Fruit fly (Drosophila melanogaster) whole organism, embryonic: ENCODE measurements around the gene lgs.

Source experiments
- Aef1 ChIP-seq: fragments of 200-800 bp; sonication (Bioruptor generic); IDR thresholded peaks from 3 replicates; pipeline ENCODE4 v1.3.6; 2022; ENCODE audit warnings: missing biosample characterization, missing genetic modification characterization
- Atf3 ChIP-seq: fragments of 200-800 bp; sonication (Bioruptor generic); optimal IDR thresholded peaks from 3 replicates; lab custom pipeline; 2016; ENCODE audit warnings: missing biosample characterization, missing genetic modification characterization
- Bgb ChIP-seq: fragments of 200-800 bp; sonication (Bioruptor generic); IDR thresholded peaks from 2 replicates; pipeline ENCODE4 v1.3.6; 2022; ENCODE audit warnings: missing biosample characterization, missing genetic modification characterization; ENCODE audit not compliant: partially characterized antibody
- CG10209 ChIP-seq: fragments of 200-800 bp; sonication (Bioruptor generic); optimal IDR thresholded peaks from 3 replicates; lab custom pipeline; 2017; ENCODE audit warnings: missing biosample characterization, mild to moderate bottlenecking, missing genetic modification characterization, missing genetic modification reagents
- CG10543 ChIP-seq: fragments of 200-800 bp; sonication (Bioruptor generic); optimal IDR thresholded peaks from 3 replicates; lab custom pipeline; 2017; ENCODE audit warnings: missing biosample characterization, mild to moderate bottlenecking, missing genetic modification characterization, moderate library complexity
- CG12219 ChIP-seq: fragments of 200-800 bp; sonication (Bioruptor generic); optimal IDR thresholded peaks from 3 replicates; lab custom pipeline; 2018; ENCODE audit warnings: missing biosample characterization, mild to moderate bottlenecking, missing genetic modification characterization
- CG1233 ChIP-seq: fragments of 200-800 bp; sonication (Bioruptor generic); optimal IDR thresholded peaks from 4 replicates; lab custom pipeline; 2018; ENCODE audit warnings: missing biosample characterization, mild to moderate bottlenecking, missing genetic modification characterization
- CG12744 ChIP-seq: fragments of 200-800 bp; sonication (Bioruptor generic); optimal IDR thresholded peaks from 2 replicates; lab custom pipeline; 2016; ENCODE audit warnings: missing biosample characterization, missing genetic modification characterization
- CG13287 ChIP-seq: fragments of 200-800 bp; sonication (Bioruptor generic); IDR thresholded peaks from 2 replicates; pipeline ENCODE4 v1.3.6; 2022; ENCODE audit warnings: missing biosample characterization, missing genetic modification characterization; ENCODE audit not compliant: partially characterized antibody
- CG14441 ChIP-seq: fragments of 200-800 bp; sonication (Bioruptor generic); IDR thresholded peaks from 2 replicates; pipeline ENCODE4 v1.3.6; 2022; ENCODE audit warnings: missing biosample characterization, missing genetic modification characterization
- CG17361 ChIP-seq: fragments of 200-800 bp; sonication (Bioruptor generic); IDR thresholded peaks from 3 replicates; pipeline ENCODE4 v1.3.6; 2022; ENCODE audit warnings: missing biosample characterization, missing genetic modification characterization
- CG17568 ChIP-seq: fragments of 200-800 bp; sonication (Bioruptor generic); optimal IDR thresholded peaks from 2 replicates; lab custom pipeline; 2018; ENCODE audit warnings: missing biosample characterization, mild to moderate bottlenecking, missing genetic modification characterization, moderate library complexity
- CG18619 ChIP-seq: fragments of 200-800 bp; sonication (Bioruptor generic); optimal IDR thresholded peaks from 3 replicates; lab custom pipeline; 2017; ENCODE audit warnings: missing biosample characterization, mild to moderate bottlenecking, missing genetic modification characterization
- CG2678 ChIP-seq: fragments of 200-800 bp; sonication (Bioruptor generic); optimal IDR thresholded peaks from 3 replicates; lab custom pipeline; 2019; ENCODE audit warnings: missing biosample characterization, mild to moderate bottlenecking, missing genetic modification characterization, moderate library complexity
- CG32772 ChIP-seq: fragments of 200-800 bp; sonication (Bioruptor generic); IDR thresholded peaks from 2 replicates; pipeline ENCODE4 v1.3.6; 2022; ENCODE audit warnings: missing biosample characterization, missing genetic modification characterization
- CG43689 ChIP-seq: fragments of 200-800 bp; sonication (Bioruptor generic); IDR thresholded peaks from 2 replicates; pipeline ENCODE4 v1.3.6; 2022; ENCODE audit warnings: missing biosample characterization, missing genetic modification characterization
- CG4820 ChIP-seq: fragments of 200-800 bp; sonication (Bioruptor generic); optimal IDR thresholded peaks from 3 replicates; lab custom pipeline; 2016; ENCODE audit warnings: missing biosample characterization, missing genetic modification characterization
- CG6175 ChIP-seq: fragments of 200-800 bp; sonication (Bioruptor generic); IDR thresholded peaks from 3 replicates; pipeline ENCODE4 v1.3.6; 2022; ENCODE audit warnings: missing biosample characterization, missing genetic modification characterization
- CG7271 ChIP-seq: fragments of 200-800 bp; sonication (Bioruptor generic); optimal IDR thresholded peaks from 2 replicates; lab custom pipeline; 2018; ENCODE audit warnings: missing biosample characterization, mild to moderate bottlenecking, missing genetic modification characterization, moderate library complexity
- CG7745 ChIP-seq: fragments of 200-800 bp; sonication (Bioruptor generic); optimal IDR thresholded peaks from 2 replicates; lab custom pipeline; 2018; ENCODE audit warnings: missing biosample characterization, mild to moderate bottlenecking, missing genetic modification characterization, moderate library complexity
- CG8281 ChIP-seq: fragments of 200-800 bp; sonication (Bioruptor generic); optimal IDR thresholded peaks from 2 replicates; lab custom pipeline; 2018; ENCODE audit warnings: missing biosample characterization, mild to moderate bottlenecking, missing genetic modification characterization, moderate library complexity
- CG9215 ChIP-seq: fragments of 200-800 bp; sonication (Bioruptor generic); IDR thresholded peaks from 2 replicates; pipeline ENCODE4 v1.3.6; 2022; ENCODE audit warnings: missing biosample characterization, missing genetic modification characterization
- CG9932 ChIP-seq: fragments of 200-800 bp; sonication (Bioruptor generic); IDR thresholded peaks from 2 replicates; pipeline ENCODE4 v1.3.6; 2022; ENCODE audit warnings: missing biosample characterization, missing genetic modification characterization
- E2f1 ChIP-seq: fragments of 200-800 bp; sonication (Bioruptor generic); IDR thresholded peaks from 2 replicates; pipeline ENCODE4 v1.3.6; 2022; ENCODE audit warnings: missing biosample characterization, missing genetic modification characterization
- Hey ChIP-seq: fragments of 200-800 bp; sonication (Bioruptor generic); optimal IDR thresholded peaks from 3 replicates; lab custom pipeline; 2018; ENCODE audit warnings: missing biosample characterization, mild to moderate bottlenecking, missing genetic modification characterization
- Hsf ChIP-seq: fragments of 200-800 bp; sonication (Bioruptor generic); optimal IDR thresholded peaks from 3 replicates; lab custom pipeline; 2016; ENCODE audit warnings: missing biosample characterization, missing genetic modification characterization
- Mes4 ChIP-seq: fragments of 200-800 bp; sonication (Bioruptor generic); optimal IDR thresholded peaks from 2 replicates; lab custom pipeline; 2016; ENCODE audit warnings: missing biosample characterization, missing genetic modification characterization
- Ptx1 ChIP-seq: fragments of 200-800 bp; sonication (Bioruptor generic); IDR thresholded peaks from 2 replicates; pipeline ENCODE4 v1.3.6; 2022; ENCODE audit warnings: missing biosample characterization, missing genetic modification characterization
- Sry-β ChIP-seq: fragments of 200-800 bp; sonication (Bioruptor generic); optimal IDR thresholded peaks from 2 replicates; lab custom pipeline; 2018; ENCODE audit warnings: missing biosample characterization, mild to moderate bottlenecking, missing genetic modification characterization, moderate library complexity
- Stat92E ChIP-seq, 3 experiments: fragments of >200 bp in 2 of 3; fragments of 200-800 bp in 1 of 3; sonication (Bioruptor generic) in 1 of 3; optimal IDR thresholded peaks; 2 replicates each; lab custom pipeline; 2017 to 2019; ENCODE audit warnings: missing biosample characterization in 3 of 3, missing genetic modification characterization in 3 of 3, mild to moderate bottlenecking in 1 of 3, moderate library complexity in 1 of 3
- aop ChIP-seq: fragments of 200-800 bp; sonication (Bioruptor generic); IDR thresholded peaks from 2 replicates; pipeline ENCODE4 v1.3.6; 2022; ENCODE audit warnings: missing biosample characterization, missing genetic modification characterization
- ap ChIP-seq: fragments of 200-800 bp; sonication (Bioruptor generic); IDR thresholded peaks from 2 replicates; pipeline ENCODE4 v1.3.6; 2022; ENCODE audit warnings: missing biosample characterization, missing genetic modification characterization
- ash1 ChIP-seq: fragments of 200-800 bp; sonication (Bioruptor generic); optimal IDR thresholded peaks from 2 replicates; lab custom pipeline; 2018; ENCODE audit warnings: missing biosample characterization, mild to moderate bottlenecking, missing genetic modification characterization
- ci ChIP-seq: fragments of 200-800 bp; sonication (Bioruptor generic); IDR thresholded peaks from 3 replicates; pipeline ENCODE4 v1.3.6; 2022; ENCODE audit warnings: missing biosample characterization, missing genetic modification characterization
- corto ChIP-seq: fragments of 200-800 bp; sonication (Bioruptor generic); optimal IDR thresholded peaks from 2 replicates; lab custom pipeline; 2016; ENCODE audit warnings: missing biosample characterization, mild to moderate bottlenecking, missing genetic modification characterization, moderate library complexity
- danr ChIP-seq: fragments of 200-800 bp; sonication (Bioruptor generic); IDR thresholded peaks from 2 replicates; pipeline ENCODE4 v1.3.6; 2022; ENCODE audit warnings: missing biosample characterization, missing genetic modification characterization
- gce ChIP-seq: fragments of 200-800 bp; sonication (Bioruptor generic); IDR thresholded peaks from 3 replicates; pipeline ENCODE4 v1.3.6; 2022; ENCODE audit warnings: missing biosample characterization, missing genetic modification characterization
- gcm ChIP-seq: fragments of 200-800 bp; sonication (Bioruptor generic); optimal IDR thresholded peaks from 2 replicates; lab custom pipeline; 2019; ENCODE audit warnings: missing biosample characterization, mild to moderate bottlenecking, missing genetic modification characterization, moderate library complexity
- gt ChIP-seq: fragments of 200-800 bp; sonication (Bioruptor generic); IDR thresholded peaks from 2 replicates; pipeline ENCODE4 v1.3.6; 2022; ENCODE audit warnings: missing biosample characterization, missing genetic modification characterization
- lilli ChIP-seq: fragments of 200-800 bp; sonication (Bioruptor generic); optimal IDR thresholded peaks from 3 replicates; lab custom pipeline; 2016; ENCODE audit warnings: missing biosample characterization, missing genetic modification characterization
- lola ChIP-seq, 3 experiments: fragments of >200 bp in 2 of 3; fragments of 200-800 bp in 1 of 3; sonication (Bioruptor generic) in 1 of 3; optimal IDR thresholded peaks; 2 replicates each; lab custom pipeline; 2017 to 2019; ENCODE audit warnings: missing biosample characterization in 3 of 3, missing genetic modification characterization in 3 of 3, mild to moderate bottlenecking in 1 of 3, moderate library complexity in 1 of 3
- nerfin-1 ChIP-seq: fragments of 200-800 bp; sonication (Bioruptor generic); optimal IDR thresholded peaks from 3 replicates; lab custom pipeline; 2019; ENCODE audit warnings: missing biosample characterization, mild to moderate bottlenecking, missing genetic modification characterization, moderate library complexity
- pan ChIP-seq, 4 experiments: fragments of >200 bp in 3 of 4; fragments of 200-800 bp in 1 of 4; sonication (Bioruptor generic) in 1 of 4; optimal IDR thresholded peaks in 3 of 4; IDR thresholded peaks in 1 of 4; 2 replicates each; pipeline versions ENCODE4 v1.3.6 to Lab custom; 2017 to 2022; ENCODE audit warnings: missing biosample characterization in 2 of 4, missing genetic modification characterization in 2 of 4, mixed read lengths in 1 of 4
- pb ChIP-seq: fragments of 200-800 bp; sonication (Bioruptor generic); optimal IDR thresholded peaks from 3 replicates; lab custom pipeline; 2016; ENCODE audit warnings: missing biosample characterization, missing genetic modification characterization
- pho ChIP-seq: fragments of 200-800 bp; sonication (Bioruptor generic); optimal IDR thresholded peaks from 2 replicates; lab custom pipeline; 2016; ENCODE audit warnings: missing biosample characterization, missing genetic modification characterization
- prd ChIP-seq, 3 experiments: fragments of >200 bp in 2 of 3; fragments of 200-800 bp in 1 of 3; sonication (Bioruptor generic) in 1 of 3; optimal IDR thresholded peaks in 2 of 3; IDR thresholded peaks in 1 of 3; 2 replicates in 2 of 3; 3 replicates in 1 of 3; pipeline versions ENCODE4 v1.3.6 to Lab custom; 2017 to 2022; ENCODE audit warnings: missing biosample characterization in 1 of 3, missing genetic modification characterization in 1 of 3
- sens ChIP-seq: fragments of 200-800 bp; sonication (Bioruptor generic); peaks from one replicate; lab custom pipeline; 2016; ENCODE audit warnings: missing biosample characterization, missing genetic modification characterization
- sisA ChIP-seq: fragments of 200-800 bp; sonication (Bioruptor generic); IDR thresholded peaks from 2 replicates; pipeline ENCODE4 v1.3.6; 2022; ENCODE audit warnings: missing biosample characterization, missing genetic modification characterization
- unpg ChIP-seq: fragments of 200-800 bp; sonication (Bioruptor generic); optimal IDR thresholded peaks from 3 replicates; lab custom pipeline; 2018; ENCODE audit warnings: missing biosample characterization, mild to moderate bottlenecking, missing genetic modification characterization, moderate library complexity

Gene lgs

DNA sequence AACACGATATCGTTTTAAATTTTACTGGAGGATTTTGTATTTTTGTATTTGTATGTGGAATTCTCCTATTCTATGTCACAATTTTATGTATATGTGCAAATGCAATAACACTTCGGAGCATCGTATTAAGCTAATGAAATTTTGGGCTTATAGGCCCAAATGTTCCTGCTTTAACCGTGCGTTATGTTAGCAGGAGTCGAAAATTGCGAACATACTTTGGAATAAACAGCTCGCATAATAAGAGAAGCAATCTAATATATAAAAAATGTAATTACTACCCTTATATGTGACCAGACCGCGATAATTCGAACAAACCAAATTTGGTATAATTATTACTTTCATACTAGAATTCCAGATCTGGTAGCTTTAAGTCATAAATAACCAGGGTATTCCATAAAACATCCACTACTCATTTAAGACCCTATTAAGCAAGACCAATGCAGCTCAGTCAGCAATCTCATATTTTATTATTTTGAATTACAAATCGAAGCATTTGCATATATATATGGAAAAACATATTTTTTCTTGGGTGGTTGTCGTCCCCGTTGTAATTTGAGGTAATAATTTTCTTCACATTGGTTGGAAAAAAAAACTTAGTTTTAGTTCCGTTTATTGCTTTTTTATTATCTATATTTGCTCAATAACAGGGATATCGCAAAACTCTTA lies at the start of gene lgs:
lgs (minus strand) TSS at position 320 of the 666 bp plus-strand sequence.
- no peak for TF ChIP-seq unpg
- no peak for TF ChIP-seq CG43689 (GFP tag; lab: Robert Waterston, UW)
- no peak for TF ChIP-seq Ptx1
- peak; percentile 5 for TF ChIP-seq Hsf (GFP tag; lab: Kevin White, UChicago)
- TF ChIP-seq sens (GFP tag; lab: Kevin White, UChicago) = peak; percentile 68
- TF ChIP-seq CG12219 (GFP tag; lab: Kevin White, UChicago) = no peak
- TF ChIP-seq E2f1 (GFP tag; lab: Robert Waterston, UW) = no peak
- TF ChIP-seq Hey (tag; lab: Kevin White, UChicago) = no peak
- no peak for TF ChIP-seq Stat92E (GFP tag; optimal IDR thresholded peaks at IDR 0.05; lab: Kevin White, UChicago)
- TF ChIP-seq lilli (GFP tag; lab: Kevin White, UChicago) = peak; percentile 30
- TF ChIP-seq Bgb (GFP tag; lab: Robert Waterston, UW) = no peak
- TF ChIP-seq Mes4 (GFP tag; lab: Kevin White, UChicago) = no peak
- TF ChIP-seq gce = no peak
- no peak for TF ChIP-seq aop (GFP tag; lab: Robert Waterston, UW)
- no peak for TF ChIP-seq CG12744
- no peak for TF ChIP-seq CG32772
- no peak for TF ChIP-seq prd (optimal IDR thresholded peaks at IDR 0.05; lab: Kevin White, UChicago)
- peak; percentile 54; the same call in 1 of the 3 replicates for TF ChIP-seq prd (GFP tag; IDR thresholded peaks at IDR 0.05; lab: Robert Waterston, UW)
- TF ChIP-seq corto (GFP tag; lab: Kevin White, UChicago) = no peak
- no peak for TF ChIP-seq CG8281 (tag; lab: Kevin White, UChicago)
- no peak for TF ChIP-seq CG7271
- peak; percentile 3 for TF ChIP-seq Atf3
- TF ChIP-seq nerfin-1 (tag; lab: Kevin White, UChicago) = no peak
- no peak for TF ChIP-seq CG9932 (GFP tag; lab: Robert Waterston, UW)
- TF ChIP-seq ash1 (GFP tag; lab: Kevin White, UChicago) = no peak
- no peak for TF ChIP-seq gt
- TF ChIP-seq lola (GFP tag; optimal IDR thresholded peaks at IDR 0.05; lab: Kevin White, UChicago) = peak in 1 of 3 experiments; percentile 21
- no peak for TF ChIP-seq gcm (GFP tag; lab: Kevin White, UChicago)
- TF ChIP-seq CG9215 (GFP tag; lab: Robert Waterston, UW) = no peak
- peak; percentile 33 for TF ChIP-seq Sry-β (GFP tag; lab: Kevin White, UChicago)
- peak; percentile 68 for TF ChIP-seq CG17361 (GFP tag; lab: Robert Waterston, UW)
- no peak for TF ChIP-seq CG4820 (GFP tag; lab: Kevin White, UChicago)
- TF ChIP-seq CG13287 (GFP tag; lab: Robert Waterston, UW) = peak; percentile 27; the same call in 1 of the 2 replicates
- no peak for TF ChIP-seq CG1233 (GFP tag; lab: Kevin White, UChicago)
- TF ChIP-seq ap (GFP tag; lab: Robert Waterston, UW) = no peak
- TF ChIP-seq CG17568 (GFP tag; lab: Kevin White, UChicago) = peak; percentile 15
- no peak; the same call in 1 of the 2 replicates for TF ChIP-seq CG14441 (GFP tag; lab: Robert Waterston, UW)
- no peak for TF ChIP-seq ci (GFP tag; lab: Robert Waterston, UW)
- no peak for TF ChIP-seq CG10543 (GFP tag; lab: Kevin White, UChicago)
- TF ChIP-seq pan (optimal IDR thresholded peaks at IDR 0.05; lab: Kevin White, UChicago) = no peak
- peak in 1 of 2 experiments; percentile 44 for TF ChIP-seq pan (GFP tag; optimal IDR thresholded peaks at IDR 0.05 in 1 of 2, IDR thresholded peaks at IDR 0.05 in 1 of 2)
- TF ChIP-seq pho (GFP tag; lab: Kevin White, UChicago) = peak; percentile 28
- no peak for TF ChIP-seq CG6175
- TF ChIP-seq CG18619 = no peak
- no peak for TF ChIP-seq CG10209
- TF ChIP-seq pb = no peak
- TF ChIP-seq CG2678 (tag; lab: Kevin White, UChicago) = no peak
- no peak for TF ChIP-seq danr (GFP tag; lab: Robert Waterston, UW)
- TF ChIP-seq Aef1 (GFP tag; lab: Robert Waterston, UW) = no peak
- no peak for TF ChIP-seq CG7745 (tag; lab: Kevin White, UChicago)
- no peak for TF ChIP-seq sisA (GFP tag; lab: Robert Waterston, UW)
